Worm (Caenorhabditis elegans): ENCODE measurements around the gene far-2.
A peak's percentile ranks its signal among the peaks of the same experiment; 100 is the strongest.

The far-2 gene

ce11 chrIII:9052371-9052978, 29.2 kb upstream of the far-2 start (continued):
- TF ChIP-seq Y48G9A.11 (GFP tag; IDR thresholded peaks at IDR 0.05) (peak; percentile 69), zip-2 (tag; optimal IDR thresholded peaks at IDR 0.05) (no peak), dmd-8 (GFP tag; IDR thresholded peaks at IDR 0.05) (0 out of 2 replicates have a peak, but pooled peaks have one; percentile 23), jun-1 (tag; optimal IDR thresholded peaks at IDR 0.05) (no peak), pha-4 (GFP tag; IDR thresholded peaks at IDR 0.05) (0 out of 2 replicates have a peak, but pooled peaks have one; percentile 13), pha-4 (tag; optimal IDR thresholded peaks at IDR 0.05) (no peak), fos-1 (tag; optimal IDR thresholded peaks at IDR 0.05) (no peak), T26A8.4 (GFP tag; IDR thresholded peaks at IDR 0.05) (peak; percentile 20; the same call in 1 of the 2 replicates), ceh-20 (GFP tag; IDR thresholded peaks at IDR 0.05) (no peak), R02D3.7 (tag; optimal IDR thresholded peaks at IDR 0.05) (no peak), dve-1 (tag; optimal IDR thresholded peaks at IDR 0.05; ENCODE audit: insufficient read depth) (peak; percentile 4)

- 0 out of 2 replicates have a peak, but pooled peaks have one; percentile 28 for TF ChIP-seq ctbp-1 (GFP tag; IDR thresholded peaks at IDR 0.05)
- no peak for TF ChIP-seq zip-11 (GFP tag; IDR thresholded peaks at IDR 0.05)
- no peak for TF ChIP-seq nhr-25 (tag; optimal IDR thresholded peaks at IDR 0.05; ENCODE audit: borderline replicate concordance, insufficient read depth)
- TF ChIP-seq saeg-2 (GFP tag; IDR thresholded peaks at IDR 0.05) = 0 out of 2 replicates have a peak, but pooled peaks have one; percentile 56
- TF ChIP-seq lsy-2 (tag; optimal IDR thresholded peaks at IDR 0.05) = no peak
These were observed 28.4 kb upstream of the far-2 start for ce11 chrIII:9053263-9053662.

- TF ChIP-seq ama-1 (optimal IDR thresholded peaks at IDR 0.05) (peak; percentile 48), unc-130 (GFP tag; optimal IDR thresholded peaks at IDR 0.05) (no peak), php-3 (GFP tag; IDR thresholded peaks at IDR 0.05) (peak; percentile 92), Y105C5A.15 (GFP tag; IDR thresholded peaks at IDR 0.05) (0 out of 2 replicates have a peak, but pooled peaks have one; percentile 66), zfp-2 (tag; optimal IDR thresholded peaks at IDR 0.05) (peak; percentile 72), ceh-62 (tag; optimal IDR thresholded peaks at IDR 0.05) (no peak), daf-8 (GFP tag; IDR thresholded peaks at IDR 0.05) (no peak), lin-15B (tag; optimal IDR thresholded peaks at IDR 0.05) (no peak), egl-43 (GFP tag; IDR thresholded peaks at IDR 0.05) (peak; percentile 92), fkh-10 (GFP tag; optimal IDR thresholded peaks at IDR 0.05) (no peak), nhr-11 (tag; optimal IDR thresholded peaks at IDR 0.05) (peak; percentile 93), R02D3.7 (tag; optimal IDR thresholded peaks at IDR 0.05) (no peak), zip-2 (tag; optimal IDR thresholded peaks at IDR 0.05) (peak; percentile 64), daf-12 (tag; optimal IDR thresholded peaks at IDR 0.05) (no peak), hlh-30 (tag; optimal IDR thresholded peaks at IDR 0.05; ENCODE audit: insufficient read depth) (peak; percentile 97), spr-1 (tag; optimal IDR thresholded peaks at IDR 0.05) (peak; percentile 93), vab-7 (GFP tag; IDR thresholded peaks at IDR 0.05) (peak; percentile 87), dmd-6 (GFP tag; IDR thresholded peaks at IDR 0.05) (peak; percentile 96), Y5F2A.4 (GFP tag; optimal IDR thresholded peaks at IDR 0.05) (peak; percentile 88), Y48G9A.11 (GFP tag; IDR thresholded peaks at IDR 0.05) (peak; percentile 82), nhr-6 (tag; optimal IDR thresholded peaks at IDR 0.05) (peak; percentile 71), zip-11 (GFP tag; IDR thresholded peaks at IDR 0.05) (0 out of 2 replicates have a peak, but pooled peaks have one; percentile 13), ces-1 (GFP tag; optimal IDR thresholded peaks at IDR 0.05) (no peak), duxl-1 (tag; optimal IDR thresholded peaks at IDR 0.05; ENCODE audit: poor library complexity) (peak; percentile 57), ceh-32 (tag; optimal IDR thresholded peaks at IDR 0.05; ENCODE audit: poor library complexity) (peak; percentile 3), mxl-3 (GFP tag; optimal IDR thresholded peaks at IDR 0.05) (peak; percentile 97), T20F7.1 (GFP tag; optimal IDR thresholded peaks at IDR 0.05) (peak; percentile 82), ztf-11 (tag; optimal IDR thresholded peaks at IDR 0.05) (no peak), nhr-25 (tag; optimal IDR thresholded peaks at IDR 0.05; ENCODE audit: borderline replicate concordance, insufficient read depth) (peak; percentile 88), unc-62 (GFP tag; optimal IDR thresholded peaks at IDR 0.05 in 1 of 2) (peak in 1 of 2 experiments; percentile 84), unc-62 (tag; optimal IDR thresholded peaks at IDR 0.05) (peak; percentile 12), ZK337.2 (GFP tag; IDR thresholded peaks at IDR 0.05) (0 out of 2 replicates have a peak, but pooled peaks have one; percentile 53), mep-1 (tag; optimal IDR thresholded peaks at IDR 0.05) (peak; percentile 90), fos-1 (tag; optimal IDR thresholded peaks at IDR 0.05) (no peak), lsy-2 (tag; optimal IDR thresholded peaks at IDR 0.05) (peak; percentile 88 to 92), aha-1 (tag) (peak; percentile 99)
These were observed 27.8 kb upstream of the far-2 start, which contains the start of gene R107.5 for ce11 chrIII:9053740-9054252. Gene R107.5 (minus strand): TSS chrIII:9053790.
